Fruit fly (Drosophila melanogaster): Measurements from ENCODE around the gene CG6996.

The CG6996 gene

dm6 chr3L:20241987-20242982, 35.0 kb downstream of the CG6996 start (continued):
- peak; percentile 58 for TF ChIP-seq rgr (GFP tag; optimal IDR thresholded peaks at IDR 0.05)
- TF ChIP-seq sage (GFP tag; optimal IDR thresholded peaks at IDR 0.05), result peak; percentile 6
- TF ChIP-seq brk (GFP tag; optimal IDR thresholded peaks at IDR 0.05), result peak; percentile 67
- peak; percentile 48 for TF ChIP-seq psq (GFP tag; optimal IDR thresholded peaks at IDR 0.05)

DNA sequence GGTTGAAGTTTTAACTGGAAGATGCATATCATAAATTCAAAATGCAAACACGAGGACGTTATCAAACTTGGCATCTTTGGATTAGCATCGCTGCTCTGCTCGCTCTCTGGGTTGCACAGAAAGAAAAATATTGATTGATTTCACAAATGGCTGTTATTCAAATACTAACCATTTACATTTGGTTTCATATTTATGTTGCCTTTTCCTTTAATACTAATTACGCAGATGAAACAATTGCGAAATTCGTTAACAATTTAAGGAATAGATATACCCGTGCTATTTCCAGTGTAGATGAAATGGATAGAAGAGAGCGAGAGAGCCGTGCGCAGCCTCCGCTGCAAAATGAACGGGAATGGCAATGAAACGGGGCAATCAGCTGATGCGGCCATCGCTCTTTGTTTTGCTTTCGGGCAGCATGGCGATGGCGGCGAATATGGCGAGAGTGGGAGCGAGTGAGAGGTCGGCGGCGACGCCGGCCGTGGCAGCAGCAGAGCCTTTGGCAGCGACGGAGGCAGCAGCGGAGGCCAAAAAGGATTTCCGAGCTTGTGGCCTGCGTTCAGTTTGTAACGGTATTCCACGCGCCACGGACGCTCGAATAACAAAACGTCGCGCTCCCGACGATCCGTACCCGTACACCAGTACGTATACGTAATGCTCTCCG, 40.3 kb downstream of the CG6996 start, which contains the start of gene rdgC:
rdgC (plus strand) TSS at position 568 of the 661 bp plus-strand sequence.
- TF ChIP-seq Rel (GFP tag; optimal IDR thresholded peaks at IDR 0.05), result no peak
- TF ChIP-seq Rel (tag; optimal IDR thresholded peaks at IDR 0.05), result peak; percentile 54
- TF ChIP-seq h (GFP tag; optimal IDR thresholded peaks at IDR 0.05), result peak; percentile 94
- peak; percentile 83 for TF ChIP-seq CG32264 (GFP tag; optimal IDR thresholded peaks at IDR 0.05)
- peak; percentile 86 for TF ChIP-seq br (GFP tag; optimal IDR thresholded peaks at IDR 0.05)
- TF ChIP-seq rgr (GFP tag; optimal IDR thresholded peaks at IDR 0.05), result peak; percentile 90
- TF ChIP-seq Hnf4 (GFP tag; optimal IDR thresholded peaks at IDR 0.05), result peak; percentile 88
- peak; percentile 85 for TF ChIP-seq dmrt93B (GFP tag; optimal IDR thresholded peaks at IDR 0.05)
- peak; percentile 82 for TF ChIP-seq sv (GFP tag; optimal IDR thresholded peaks at IDR 0.05)
- TF ChIP-seq jim (GFP tag; optimal IDR thresholded peaks at IDR 0.05), result no peak
- TF ChIP-seq Jra (GFP tag; optimal IDR thresholded peaks at IDR 0.05), result peak; percentile 32
- TF ChIP-seq Mio (GFP tag; optimal IDR thresholded peaks at IDR 0.05), result peak; percentile 27
- peak; percentile 91 for TF ChIP-seq ey (GFP tag; optimal IDR thresholded peaks at IDR 0.05)
- peak; percentile 68 for TF ChIP-seq woc (GFP tag; optimal IDR thresholded peaks at IDR 0.05)
- TF ChIP-seq brk (GFP tag; optimal IDR thresholded peaks at IDR 0.05), result peak; percentile 67
- TF ChIP-seq Hr83 (GFP tag; optimal IDR thresholded peaks at IDR 0.05; ENCODE audit: poor library complexity, severe bottlenecking), result peak; percentile 6
- no peak for TF ChIP-seq Dif (GFP tag; optimal IDR thresholded peaks at IDR 0.05; ENCODE audit: partially characterized antibody)
- TF ChIP-seq dl (GFP tag; optimal IDR thresholded peaks at IDR 0.05; ENCODE audit: insufficient read depth in 1 of 2, partially characterized antibody in 2 of 2), result no peak
- TF ChIP-seq tai (GFP tag; optimal IDR thresholded peaks at IDR 0.05), result peak; percentile 81
- no peak for TF ChIP-seq pan (optimal IDR thresholded peaks at IDR 0.05)
- no peak for TF ChIP-seq N (GFP tag; optimal IDR thresholded peaks at IDR 0.05)
- TF ChIP-seq CG9705 (GFP tag; optimal IDR thresholded peaks at IDR 0.05), result peak; percentile 67
- TF ChIP-seq OdsH (GFP tag; optimal IDR thresholded peaks at IDR 0.05), result peak; percentile 85
- TF ChIP-seq fru (GFP tag; optimal IDR thresholded peaks at IDR 0.05), result peak; percentile 91
- peak; percentile 48 for TF ChIP-seq CrebA (GFP tag; optimal IDR thresholded peaks at IDR 0.05; ENCODE audit: borderline replicate concordance)
- TF ChIP-seq sage (GFP tag; optimal IDR thresholded peaks at IDR 0.05), result peak; percentile 82
- TF ChIP-seq Sp1 (GFP tag; optimal IDR thresholded peaks at IDR 0.05), result peak; percentile 83
- TF ChIP-seq Abd-B (GFP tag; optimal IDR thresholded peaks at IDR 0.05), result no peak
- TF ChIP-seq HLH106 (tag; optimal IDR thresholded peaks at IDR 0.05), result peak; percentile 93
- no peak for TF ChIP-seq Dfd (GFP tag; optimal IDR thresholded peaks at IDR 0.05)
- TF ChIP-seq psq (GFP tag; optimal IDR thresholded peaks at IDR 0.05), result peak; percentile 74
- no peak for TF ChIP-seq Hr78 (GFP tag; optimal IDR thresholded peaks at IDR 0.05)
- TF ChIP-seq Vsx2 (GFP tag; optimal IDR thresholded peaks at IDR 0.05; ENCODE audit: partially characterized antibody), result no peak
- peak; percentile 30 to 93 for TF ChIP-seq foxo (GFP tag; optimal IDR thresholded peaks at IDR 0.05)
- TF ChIP-seq GATAd (GFP tag; optimal IDR thresholded peaks at IDR 0.05), result peak; percentile 42

Data from whole organism, wandering third instar larva.